Worm (Caenorhabditis elegans): ENCODE measurements around the gene ttm-1.

The ttm-1 gene

ce11 chrIII:12910365-12910764 is 56.4 kb downstream of the ttm-1 start, which contains the start of gene flp-14:
flp-14 (plus strand) TSS chrIII:12910510.
- TF ChIP-seq mdl-1 (tag; optimal IDR thresholded peaks at IDR 0.05) (no peak), unc-62 (GFP tag; optimal IDR thresholded peaks at IDR 0.05) (no peak), eor-1 (tag; optimal IDR thresholded peaks at IDR 0.05) (no peak), elt-2 (tag; optimal IDR thresholded peaks at IDR 0.05) (no peak), elt-3 (tag; optimal IDR thresholded peaks at IDR 0.05) (no peak), tbx-2 (tag; optimal IDR thresholded peaks at IDR 0.05) (no peak), jun-1 (tag; optimal IDR thresholded peaks at IDR 0.05) (no peak), nhr-25 (tag; optimal IDR thresholded peaks at IDR 0.05) (no peak), nhr-67 (tag; optimal IDR thresholded peaks at IDR 0.05) (no peak), nhr-77 (tag; optimal IDR thresholded peaks at IDR 0.05) (no peak), ZK546.5 (tag; optimal IDR thresholded peaks at IDR 0.05) (no peak), ceh-28 (tag; optimal IDR thresholded peaks at IDR 0.05) (no peak), nhr-23 (tag; optimal IDR thresholded peaks at IDR 0.05) (no peak), lin-15B (tag; optimal IDR thresholded peaks at IDR 0.05) (no peak), ztf-11 (tag; optimal IDR thresholded peaks at IDR 0.05) (no peak), ceh-82 (tag; optimal IDR thresholded peaks at IDR 0.05) (no peak)

ce11 chrIII:12907218-12907617 is 59.6 kb downstream of the ttm-1 start:
- TF ChIP-seq nhr-43 (tag; optimal IDR thresholded peaks at IDR 0.05; ENCODE audit: poor library complexity, severe bottlenecking) (no peak), nhr-76 (tag; optimal IDR thresholded peaks at IDR 0.05) (no peak), daf-12 (tag; optimal IDR thresholded peaks at IDR 0.05) (no peak)

- TF ChIP-seq ceh-28 (tag; optimal IDR thresholded peaks at IDR 0.05) (peak; percentile 63), nhr-12 (tag; optimal IDR thresholded peaks at IDR 0.05) (no peak), aly-2 (tag; optimal IDR thresholded peaks at IDR 0.05) (peak; percentile 86), ceh-16 (tag; optimal IDR thresholded peaks at IDR 0.05) (no peak), nhr-43 (tag; optimal IDR thresholded peaks at IDR 0.05; ENCODE audit: poor library complexity, severe bottlenecking) (peak; percentile 87), fkh-2 (tag; optimal IDR thresholded peaks at IDR 0.05) (no peak), unc-62 (GFP tag; optimal IDR thresholded peaks at IDR 0.05) (no peak), R02D3.7 (tag; optimal IDR thresholded peaks at IDR 0.05) (peak; percentile 46), hmg-11 (tag; optimal IDR thresholded peaks at IDR 0.05) (no peak), ceh-9 (tag; optimal IDR thresholded peaks at IDR 0.05) (no peak), unc-39 (tag; optimal IDR thresholded peaks at IDR 0.05) (no peak), nhr-77 (tag; optimal IDR thresholded peaks at IDR 0.05) (no peak), skn-1 (tag; optimal IDR thresholded peaks at IDR 0.05) (no peak), snpc-4 (tag; optimal IDR thresholded peaks at IDR 0.05) (no peak), elt-2 (tag; optimal IDR thresholded peaks at IDR 0.05) (peak; percentile 37), fkh-10 (GFP tag; optimal IDR thresholded peaks at IDR 0.05) (no peak), eor-1 (tag; optimal IDR thresholded peaks at IDR 0.05) (no peak), ama-1 (optimal IDR thresholded peaks at IDR 0.05) (peak; percentile 70), nhr-237 (tag; optimal IDR thresholded peaks at IDR 0.05) (no peak), sea-2 (GFP tag; optimal IDR thresholded peaks at IDR 0.05) (no peak), mml-1 (tag; optimal IDR thresholded peaks at IDR 0.05) (no peak), nhr-28 (tag; optimal IDR thresholded peaks at IDR 0.05) (no peak), pha-4 (tag; optimal IDR thresholded peaks at IDR 0.05) (peak; percentile 2), elt-3 (tag; optimal IDR thresholded peaks at IDR 0.05) (no peak), nhr-23 (tag; optimal IDR thresholded peaks at IDR 0.05) (no peak), nhr-76 (tag; optimal IDR thresholded peaks at IDR 0.05) (no peak), nhr-11 (tag; optimal IDR thresholded peaks at IDR 0.05) (peak; percentile 42), pqm-1 (tag; optimal IDR thresholded peaks at IDR 0.05) (no peak), nfya-1 (tag; optimal IDR thresholded peaks at IDR 0.05; ENCODE audit: insufficient read depth) (no peak), zag-1 (tag; optimal IDR thresholded peaks at IDR 0.05) (no peak), jun-1 (tag; optimal IDR thresholded peaks at IDR 0.05) (no peak), egl-27 (tag; optimal IDR thresholded peaks at IDR 0.05) (no peak), daf-12 (tag; optimal IDR thresholded peaks at IDR 0.05) (no peak), ZK546.5 (tag; optimal IDR thresholded peaks at IDR 0.05) (no peak), lin-39 (tag; optimal IDR thresholded peaks at IDR 0.05) (peak; percentile 44), fos-1 (tag; optimal IDR thresholded peaks at IDR 0.05) (no peak), lin-15B (tag; optimal IDR thresholded peaks at IDR 0.05) (no peak), nhr-67 (tag; optimal IDR thresholded peaks at IDR 0.05) (no peak), tbx-2 (tag; optimal IDR thresholded peaks at IDR 0.05) (peak; percentile 12), ztf-4 (tag; optimal IDR thresholded peaks at IDR 0.05) (no peak), mdl-1 (tag; optimal IDR thresholded peaks at IDR 0.05) (no peak), elt-1 (tag; optimal IDR thresholded peaks at IDR 0.05) (no peak), egl-5 (tag; optimal IDR thresholded peaks at IDR 0.05) (no peak), ztf-11 (tag; optimal IDR thresholded peaks at IDR 0.05) (no peak), lsy-12 (tag; optimal IDR thresholded peaks at IDR 0.05) (peak; percentile 22), ceh-82 (tag; optimal IDR thresholded peaks at IDR 0.05) (no peak), nhr-25 (tag; optimal IDR thresholded peaks at IDR 0.05) (no peak)
Measured at ce11 chrIII:12906611-12907037, 60.2 kb downstream of the ttm-1 start.

All from whole organism, L3 larva.